Worm (Caenorhabditis elegans) whole organism, mixed stage, embryonic: ENCODE data around the gene irld-17.
A peak's percentile ranks its signal among the peaks of the same experiment; 100 is the strongest.

ENCODE experiments used
- M03D4.4 ChIP-seq: sonication (generic microtip); optimal IDR thresholded peaks from 2 replicates; lab custom pipeline; 2017; ENCODE audit warnings: mild to moderate bottlenecking, missing genetic modification characterization, missing compliant biosample characterization
- bed-3 ChIP-seq: fragments of 200-800 bp; sonication (Bioruptor generic); optimal IDR thresholded peaks from 3 replicates; lab custom pipeline; 2018; ENCODE audit warnings: mild to moderate bottlenecking, missing genetic modification characterization, moderate library complexity, missing compliant biosample characterization
- blmp-1 ChIP-seq: fragments of 150-350 bp; optimal IDR thresholded peaks from 2 replicates; lab custom pipeline; 2014; ENCODE audit warnings: missing biosample characterization, missing genetic modification characterization
- ceh-39 ChIP-seq: fragments of 150-350 bp; optimal IDR thresholded peaks from 2 replicates; lab custom pipeline; 2014; ENCODE audit warnings: missing biosample characterization, missing genetic modification characterization
- ceh-43 ChIP-seq: fragments of 200-800 bp; sonication (Bioruptor generic); optimal IDR thresholded peaks from 2 replicates; lab custom pipeline; 2018; ENCODE audit warnings: mild to moderate bottlenecking, missing genetic modification characterization, moderate library complexity, missing compliant biosample characterization
- ceh-83 ChIP-seq: fragments of 200-800 bp; sonication (Bioruptor generic); optimal IDR thresholded peaks from 2 replicates; lab custom pipeline; 2018; ENCODE audit warnings: mild to moderate bottlenecking, missing genetic modification characterization, missing compliant biosample characterization
- ces-1 ChIP-seq: fragments of 150-350 bp; optimal IDR thresholded peaks from 2 replicates; lab custom pipeline; 2014; ENCODE audit warnings: missing biosample characterization, missing genetic modification reagents, missing genetic modification characterization
- cnd-1 ChIP-seq: fragments of 200-800 bp; sonication (Bioruptor generic); optimal IDR thresholded peaks from 2 replicates; lab custom pipeline; 2018; ENCODE audit warnings: mild to moderate bottlenecking, missing genetic modification characterization, missing compliant biosample characterization
- drap-1 ChIP-seq: fragments of 200-800 bp; sonication (Bioruptor generic); optimal IDR thresholded peaks from 3 replicates; lab custom pipeline; 2018; ENCODE audit warnings: mild to moderate bottlenecking, missing genetic modification characterization, missing compliant biosample characterization
- elt-1 ChIP-seq: sonication (generic microtip); optimal IDR thresholded peaks from 2 replicates; lab custom pipeline; 2017; ENCODE audit warnings: missing genetic modification characterization, mild to moderate bottlenecking, missing compliant biosample characterization, antibody characterized with exemption, moderate library complexity, borderline replicate concordance; ENCODE audit not compliant: insufficient read depth
- elt-3 ChIP-seq: fragments of 150-350 bp; optimal IDR thresholded peaks from 2 replicates; lab custom pipeline; 2014; ENCODE audit warnings: missing biosample characterization, missing genetic modification characterization
- flh-1 ChIP-seq: fragments of 200-800 bp; sonication (Bioruptor generic); optimal IDR thresholded peaks from 2 replicates; lab custom pipeline; 2018; ENCODE audit warnings: mild to moderate bottlenecking, missing genetic modification characterization, moderate library complexity, missing compliant biosample characterization
- ham-2 ChIP-seq: fragments of 200-800 bp; sonication (Bioruptor generic); optimal IDR thresholded peaks from 2 replicates; lab custom pipeline; 2018; ENCODE audit warnings: mild to moderate bottlenecking, missing genetic modification characterization, missing compliant biosample characterization
- hlh-1 ChIP-seq: fragments of 150-350 bp; optimal IDR thresholded peaks from 2 replicates; lab custom pipeline; 2014; ENCODE audit warnings: missing biosample characterization, missing genetic modification reagents, missing genetic modification characterization
- lin-13 ChIP-seq: fragments of 150-350 bp; optimal IDR thresholded peaks from 2 replicates; lab custom pipeline; 2014; ENCODE audit warnings: missing biosample characterization, missing genetic modification characterization
- lsy-2 ChIP-seq: fragments of 150-350 bp; optimal IDR thresholded peaks from 2 replicates; lab custom pipeline; 2014; ENCODE audit warnings: missing biosample characterization, missing genetic modification characterization
- mab-5 ChIP-seq: fragments of 150-350 bp; optimal IDR thresholded peaks from 2 replicates; lab custom pipeline; 2014; ENCODE audit warnings: missing biosample characterization, missing genetic modification characterization
- mls-2 ChIP-seq: sonication (generic microtip); optimal IDR thresholded peaks from 2 replicates; lab custom pipeline; 2016; ENCODE audit warnings: mild to moderate bottlenecking, missing genetic modification characterization, moderate library complexity, missing compliant biosample characterization
- nhr-2 ChIP-seq: fragments of 150-350 bp; optimal IDR thresholded peaks from 2 replicates; lab custom pipeline; 2014; ENCODE audit warnings: missing biosample characterization, missing genetic modification characterization
- nhr-237 ChIP-seq: fragments of 150-350 bp; optimal IDR thresholded peaks from 2 replicates; lab custom pipeline; 2014; ENCODE audit warnings: missing biosample characterization, missing genetic modification characterization
- nhr-28 ChIP-seq: fragments of 150-350 bp; optimal IDR thresholded peaks from 2 replicates; lab custom pipeline; 2014; ENCODE audit warnings: missing biosample characterization, missing genetic modification characterization
- nhr-76 ChIP-seq: sonication (generic microtip); optimal IDR thresholded peaks from 2 replicates; lab custom pipeline; 2017; ENCODE audit warnings: missing biosample characterization, missing genetic modification characterization
- pha-4 ChIP-seq: fragments of 150-350 bp; optimal IDR thresholded peaks from 2 replicates; lab custom pipeline; 2018; ENCODE audit warnings: missing biosample characterization, missing genetic modification reagents, missing genetic modification characterization
- sem-2 ChIP-seq: fragments of 200-800 bp; sonication (Bioruptor generic); optimal IDR thresholded peaks from 2 replicates; lab custom pipeline; 2018; ENCODE audit warnings: mild to moderate bottlenecking, missing genetic modification characterization, missing compliant biosample characterization
- snpc-4 ChIP-seq: fragments of 150-350 bp; optimal IDR thresholded peaks from 2 replicates; lab custom pipeline; 2014; ENCODE audit warnings: missing biosample characterization, missing genetic modification characterization
- tbx-8 ChIP-seq: fragments of 200-800 bp; sonication (Bioruptor generic); optimal IDR thresholded peaks from 2 replicates; lab custom pipeline; 2018; ENCODE audit warnings: mild to moderate bottlenecking, missing genetic modification characterization, moderate library complexity, missing compliant biosample characterization
- unc-120 ChIP-seq: sonication (generic microtip); optimal IDR thresholded peaks from 2 replicates; lab custom pipeline; 2017; ENCODE audit warnings: missing genetic modification characterization, missing compliant biosample characterization; ENCODE audit not compliant: poor library complexity, severe bottlenecking
- unc-39 ChIP-seq: fragments of 150-350 bp; optimal IDR thresholded peaks from 2 replicates; lab custom pipeline; 2014; ENCODE audit warnings: missing biosample characterization, missing genetic modification characterization
- unc-62 ChIP-seq: fragments of 150-350 bp; optimal IDR thresholded peaks from 2 replicates; lab custom pipeline; 2014; ENCODE audit warnings: missing biosample characterization, missing genetic modification reagents, missing genetic modification characterization
- zip-8 ChIP-seq: fragments of 150-350 bp; optimal IDR thresholded peaks from 2 replicates; lab custom pipeline; 2014; ENCODE audit warnings: missing biosample characterization, missing genetic modification characterization
- ztf-11 ChIP-seq: fragments of 150-350 bp; optimal IDR thresholded peaks from 2 replicates; lab custom pipeline; 2014; ENCODE audit warnings: missing biosample characterization, missing genetic modification characterization

The irld-17 gene

DNA sequence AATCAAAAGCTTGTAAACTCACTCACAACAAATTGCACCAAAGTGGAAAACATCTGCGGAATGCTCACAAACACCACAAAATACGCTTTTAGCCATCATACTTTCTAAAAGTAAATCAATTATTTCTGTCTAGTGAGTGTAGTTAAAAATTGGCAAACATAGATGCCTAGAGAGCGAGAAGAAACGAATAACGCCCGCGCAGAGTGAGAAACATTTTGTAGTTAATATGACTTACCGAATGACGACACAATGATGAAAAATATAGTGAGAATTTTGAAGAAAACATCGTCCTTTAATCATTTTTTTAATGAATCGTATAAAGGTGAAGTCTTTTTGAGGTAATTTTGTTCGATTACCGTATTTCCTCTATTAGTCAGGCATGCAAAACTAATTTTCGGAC, 2.5 kb upstream of the irld-17 start, which contains the start of gene nhr-238:
Gene nhr-238 (minus strand): TSS at position 104 of the 400 bp plus-strand sequence.
- TF ChIP-seq nhr-28 (tag; lab: Kevin White, UChicago) (peak; percentile 52), elt-3 (no peak)

DNA sequence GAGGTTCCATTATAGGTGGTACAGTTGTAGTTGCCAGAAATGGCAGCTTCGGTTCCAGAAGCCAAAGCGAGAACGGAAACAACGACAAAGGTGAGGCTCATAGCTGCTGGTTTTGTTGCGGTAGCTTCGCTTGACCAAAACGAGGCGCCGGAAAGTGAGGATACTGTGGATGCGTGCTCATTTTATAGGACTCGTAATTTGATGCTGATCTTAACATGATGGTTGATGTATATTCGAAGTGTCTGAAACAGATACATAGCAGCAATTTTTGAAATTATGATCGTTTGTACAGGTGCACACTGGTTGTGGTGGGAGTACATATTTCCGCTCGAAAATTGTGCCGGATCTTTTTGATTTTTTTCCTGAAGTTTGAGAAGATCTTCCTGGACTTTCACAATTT, 669 bp upstream of the irld-17 start, which contains the start of gene Y46H3D.8:
Gene Y46H3D.8 (minus strand): TSS at position 101 of the 400 bp plus-strand sequence.
- TF ChIP-seq unc-120 (tag; lab: Kevin White, UChicago) = no peak
- no peak for TF ChIP-seq elt-3
- no peak for TF ChIP-seq nhr-76 (tag; lab: Kevin White, UChicago)

- TF ChIP-seq ceh-83 (GFP tag; lab: Kevin White, UChicago) = no peak
Measured at ce11 chrV:1635859-1636258, 4.0 kb downstream of the irld-17 start, which contains the start of gene str-222. Gene str-222, plus strand, starts transcription at chrV:1636159.

DNA sequence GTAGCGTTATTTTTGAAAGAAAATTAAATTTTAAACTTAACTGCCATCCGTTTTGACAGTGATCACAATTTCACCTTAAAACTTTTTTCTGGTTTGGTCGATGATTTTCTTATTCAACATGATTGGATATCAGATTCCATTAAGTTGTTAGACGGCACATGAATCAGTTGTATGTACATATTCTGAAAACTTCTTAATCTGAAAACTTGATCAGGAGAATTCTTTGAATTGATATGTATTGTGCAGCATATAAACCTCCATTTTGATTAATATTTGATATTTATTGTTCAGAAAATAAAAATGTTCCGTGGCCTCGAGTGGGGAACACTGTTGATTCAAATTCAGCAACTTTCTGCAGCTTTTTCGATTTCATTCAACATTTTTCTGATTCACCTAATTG, 8.2 kb downstream of the irld-17 start, which contains the start of gene str-221:
Gene str-221 (plus strand): TSS at position 301 of the 400 bp plus-strand sequence.
- TF ChIP-seq elt-1 (tag; lab: Kevin White, UChicago) (no peak), unc-120 (tag; lab: Kevin White, UChicago) (no peak), ceh-43 (no peak), nhr-237 (tag; lab: Kevin White, UChicago) (no peak), mab-5 (tag; lab: Kevin White, UChicago) (no peak), sem-2 (GFP tag; lab: Kevin White, UChicago) (no peak), ces-1 (no peak), flh-1 (no peak), ztf-11 (no peak), lin-13 (no peak), ceh-39 (tag; lab: Kevin White, UChicago) (no peak), snpc-4 (tag; lab: Kevin White, UChicago) (no peak), elt-3 (no peak), lsy-2 (tag; lab: Kevin White, UChicago) (no peak), unc-39 (no peak), zip-8 (no peak), blmp-1 (tag; lab: Kevin White, UChicago) (no peak), mls-2 (tag; lab: Kevin White, UChicago) (no peak), bed-3 (no peak)

DNA sequence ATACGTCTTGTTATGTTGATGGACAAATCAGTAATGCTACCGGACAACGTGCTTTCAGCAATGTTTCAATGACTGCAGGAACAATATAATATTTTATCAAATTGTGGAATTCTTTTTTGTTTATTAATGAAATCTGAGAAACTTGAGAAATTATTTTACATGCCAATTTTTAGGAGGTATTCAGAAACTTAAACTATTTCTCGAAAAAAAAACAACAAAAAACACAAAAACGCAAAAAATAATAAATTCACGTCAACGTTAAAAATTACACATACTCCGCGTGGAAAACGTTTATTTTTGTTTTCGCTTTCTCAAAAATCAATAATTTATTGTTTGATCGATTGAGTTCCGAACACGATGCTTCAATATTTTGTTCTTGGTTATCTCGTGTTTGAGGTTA, 10.4 kb downstream of the irld-17 start, which contains the start of gene Y46H3D.1:
Gene Y46H3D.1 (plus strand): TSS at position 301 of the 400 bp plus-strand sequence.
- TF ChIP-seq nhr-76 (tag; lab: Kevin White, UChicago) = no peak
- no peak for TF ChIP-seq bed-3
- no peak for TF ChIP-seq lin-13
- TF ChIP-seq ceh-83 (GFP tag; lab: Kevin White, UChicago) = no peak
- no peak for TF ChIP-seq lsy-2 (tag; lab: Kevin White, UChicago)
- TF ChIP-seq sem-2 (GFP tag; lab: Kevin White, UChicago) = no peak
- TF ChIP-seq mls-2 (tag; lab: Kevin White, UChicago) = no peak
- TF ChIP-seq M03D4.4 (tag; lab: Kevin White, UChicago) = no peak
- no peak for TF ChIP-seq tbx-8 (GFP tag; lab: Kevin White, UChicago)
- TF ChIP-seq pha-4 (tag; lab: Kevin White, UChicago) = no peak
- TF ChIP-seq flh-1 = no peak
- TF ChIP-seq unc-62 (GFP tag; lab: Kevin White, UChicago) = no peak
- TF ChIP-seq cnd-1 (tag; lab: Kevin White, UChicago) = no peak
- TF ChIP-seq ces-1 = no peak
- no peak for TF ChIP-seq zip-8

ce11 chrV:1642768-1643167, 11.0 kb downstream of the irld-17 start:
- TF ChIP-seq mab-5 (tag; lab: Kevin White, UChicago) (no peak), nhr-76 (tag; lab: Kevin White, UChicago) (no peak), cnd-1 (tag; lab: Kevin White, UChicago) (no peak), M03D4.4 (tag; lab: Kevin White, UChicago) (no peak), nhr-2 (tag; lab: Kevin White, UChicago) (no peak), ces-1 (no peak), unc-120 (tag; lab: Kevin White, UChicago) (no peak), ceh-39 (tag; lab: Kevin White, UChicago) (no peak), ham-2 (GFP tag; lab: Kevin White, UChicago) (no peak), hlh-1 (no peak), elt-3 (no peak), nhr-237 (tag; lab: Kevin White, UChicago) (no peak), blmp-1 (tag; lab: Kevin White, UChicago) (no peak), lin-13 (no peak), lsy-2 (tag; lab: Kevin White, UChicago) (no peak), unc-62 (GFP tag; lab: Kevin White, UChicago) (no peak), mls-2 (tag; lab: Kevin White, UChicago) (no peak), drap-1 (GFP tag; lab: Kevin White, UChicago) (no peak), elt-1 (tag; lab: Kevin White, UChicago) (no peak), flh-1 (no peak)
